Worm (Caenorhabditis elegans): Measurements from ENCODE around the gene npax-1.

ce11 chrII:7287140-7287539 lies 44.0 kb downstream of the npax-1 start:
- TF ChIP-seq aly-1 (tag; optimal IDR thresholded peaks at IDR 0.05) (no peak), hmg-4 (GFP tag; optimal IDR thresholded peaks at IDR 0.05) (no peak), ama-1 (optimal IDR thresholded peaks at IDR 0.05) (no peak), scrt-1 (GFP tag; IDR thresholded peaks at IDR 0.05) (no peak), tbx-37 (GFP tag; conservative IDR thresholded peaks at IDR 0.05) (no peak), flt-1 (GFP tag; IDR thresholded peaks at IDR 0.05) (no peak), tbx-11 (GFP tag; IDR thresholded peaks at IDR 0.05) (no peak), B0310.2 (tag; optimal IDR thresholded peaks at IDR 0.05) (no peak)
